Worm (Caenorhabditis elegans) whole organism, L3 larva: ENCODE results near the gene T26A5.2.

Source experiments
- R02D3.7 ChIP-seq: fragments of 150-350 bp; optimal IDR thresholded peaks from 2 replicates; lab custom pipeline; 2014; ENCODE audit warnings: missing biosample characterization, missing genetic modification characterization
- ZK546.5 ChIP-seq: sonication (generic microtip); optimal IDR thresholded peaks from 2 replicates; lab custom pipeline; 2017; ENCODE audit warnings: missing biosample characterization, missing genetic modification characterization
- aly-2 ChIP-seq: fragments of 150-350 bp; optimal IDR thresholded peaks from 2 replicates; lab custom pipeline; 2014; ENCODE audit warnings: missing biosample characterization, missing genetic modification characterization
- ama-1 ChIP-seq: fragments of 150-350 bp; optimal IDR thresholded peaks from 2 replicates; lab custom pipeline; 2018
- ceh-16 ChIP-seq: sonication (generic microtip); optimal IDR thresholded peaks from 2 replicates; lab custom pipeline; 2017; ENCODE audit warnings: missing biosample characterization, missing genetic modification characterization
- ceh-28 ChIP-seq: fragments of 150-350 bp; optimal IDR thresholded peaks from 2 replicates; lab custom pipeline; 2014; ENCODE audit warnings: missing biosample characterization, missing genetic modification reagents, missing genetic modification characterization
- ceh-82 ChIP-seq: fragments of 150-350 bp; optimal IDR thresholded peaks from 2 replicates; lab custom pipeline; 2014; ENCODE audit warnings: missing biosample characterization, missing genetic modification characterization
- ceh-9 ChIP-seq: sonication (generic microtip); optimal IDR thresholded peaks from 2 replicates; lab custom pipeline; 2018; ENCODE audit warnings: missing biosample characterization, missing genetic modification characterization
- daf-12 ChIP-seq: fragments of 150-350 bp; optimal IDR thresholded peaks from 2 replicates; lab custom pipeline; 2014; ENCODE audit warnings: missing biosample characterization, missing genetic modification reagents, missing genetic modification characterization
- egl-27 ChIP-seq: sonication (generic microtip); optimal IDR thresholded peaks from 4 replicates; lab custom pipeline; 2017; ENCODE audit warnings: missing biosample characterization, missing genetic modification reagents, missing genetic modification characterization
- egl-5 ChIP-seq: fragments of 150-350 bp; optimal IDR thresholded peaks from 2 replicates; lab custom pipeline; 2017; ENCODE audit warnings: missing biosample characterization, missing genetic modification reagents, missing genetic modification characterization, inconsistent platforms
- elt-1 ChIP-seq: fragments of 150-350 bp; optimal IDR thresholded peaks from 2 replicates; lab custom pipeline; 2014; ENCODE audit warnings: missing biosample characterization, missing genetic modification characterization
- elt-2 ChIP-seq: sonication (generic microtip); optimal IDR thresholded peaks from 2 replicates; lab custom pipeline; 2016; ENCODE audit warnings: missing genetic modification reagents, mild to moderate bottlenecking, missing genetic modification characterization, missing compliant biosample characterization
- elt-3 ChIP-seq, 3 experiments: fragments of 150-350 bp in 1 of 3; sonication (generic microtip) in 2 of 3; optimal IDR thresholded peaks; 2 replicates in 2 of 3; 4 replicates in 1 of 3; lab custom pipeline; 2014 to 2017; ENCODE audit warnings: missing biosample characterization in 3 of 3, missing genetic modification characterization in 3 of 3
- eor-1 ChIP-seq, 2 experiments: fragments of 150-350 bp; optimal IDR thresholded peaks; 2 replicates each; lab custom pipeline; 2014 to 2018; ENCODE audit warnings: missing biosample characterization in 2 of 2, missing genetic modification characterization in 2 of 2
- fkh-10 ChIP-seq: sonication (generic microtip); optimal IDR thresholded peaks from 2 replicates; lab custom pipeline; 2017; ENCODE audit warnings: missing biosample characterization, missing genetic modification reagents, missing genetic modification characterization
- fkh-2 ChIP-seq: fragments of 150-350 bp; optimal IDR thresholded peaks from 2 replicates; lab custom pipeline; 2014; ENCODE audit warnings: missing biosample characterization, missing genetic modification reagents, missing genetic modification characterization
- fos-1 ChIP-seq: fragments of 150-350 bp; optimal IDR thresholded peaks from 2 replicates; lab custom pipeline; 2014; ENCODE audit warnings: missing biosample characterization, missing genetic modification characterization
- hmg-11 ChIP-seq: sonication (generic microtip); optimal IDR thresholded peaks from 2 replicates; lab custom pipeline; 2016; ENCODE audit warnings: missing genetic modification characterization, missing compliant biosample characterization
- jun-1 ChIP-seq: fragments of 150-350 bp; optimal IDR thresholded peaks from 2 replicates; lab custom pipeline; 2014; ENCODE audit warnings: missing biosample characterization, missing genetic modification reagents, missing genetic modification characterization
- lin-15B ChIP-seq: fragments of 150-350 bp; optimal IDR thresholded peaks from 2 replicates; lab custom pipeline; 2014; ENCODE audit warnings: missing biosample characterization, missing genetic modification characterization
- lin-39 ChIP-seq: fragments of 150-350 bp; optimal IDR thresholded peaks from 2 replicates; lab custom pipeline; 2018; ENCODE audit warnings: missing biosample characterization, missing genetic modification reagents, missing genetic modification characterization
- lsy-12 ChIP-seq: sonication (generic microtip); optimal IDR thresholded peaks from 2 replicates; lab custom pipeline; 2016; ENCODE audit warnings: mild to moderate bottlenecking, missing genetic modification characterization, missing compliant biosample characterization
- mdl-1 ChIP-seq: fragments of 150-350 bp; optimal IDR thresholded peaks from 2 replicates; lab custom pipeline; 2014; ENCODE audit warnings: missing biosample characterization, missing genetic modification characterization
- mml-1 ChIP-seq: fragments of 150-350 bp; sonication (generic microtip); optimal IDR thresholded peaks from 3 replicates; lab custom pipeline; 2014; ENCODE audit warnings: missing biosample characterization, missing genetic modification characterization
- nfya-1 ChIP-seq: sonication (generic microtip); optimal IDR thresholded peaks from 2 replicates; lab custom pipeline; 2017; ENCODE audit warnings: missing genetic modification characterization, mild to moderate bottlenecking, missing compliant biosample characterization, antibody characterized with exemption, moderate library complexity; ENCODE audit not compliant: insufficient read depth
- nhr-11 ChIP-seq: fragments of 150-350 bp; optimal IDR thresholded peaks from 2 replicates; lab custom pipeline; 2014; ENCODE audit warnings: missing biosample characterization, missing genetic modification characterization
- nhr-12 ChIP-seq: fragments of 150-350 bp; optimal IDR thresholded peaks from 2 replicates; lab custom pipeline; 2014; ENCODE audit warnings: missing biosample characterization, missing genetic modification characterization
- nhr-23 ChIP-seq: fragments of 150-350 bp; optimal IDR thresholded peaks from 2 replicates; lab custom pipeline; 2014; ENCODE audit warnings: missing biosample characterization, missing genetic modification reagents, missing genetic modification characterization
- nhr-237 ChIP-seq: fragments of 150-350 bp; optimal IDR thresholded peaks from 2 replicates; lab custom pipeline; 2014; ENCODE audit warnings: missing biosample characterization, missing genetic modification characterization
- nhr-25 ChIP-seq: sonication (generic microtip); optimal IDR thresholded peaks from 2 replicates; lab custom pipeline; 2017; ENCODE audit warnings: missing biosample characterization, missing genetic modification characterization
- nhr-28 ChIP-seq: fragments of 150-350 bp; optimal IDR thresholded peaks from 2 replicates; lab custom pipeline; 2014; ENCODE audit warnings: missing biosample characterization, missing genetic modification characterization
- nhr-43 ChIP-seq: sonication (generic microtip); optimal IDR thresholded peaks from 2 replicates; lab custom pipeline; 2016; ENCODE audit warnings: mild to moderate bottlenecking, missing genetic modification characterization, missing compliant biosample characterization; ENCODE audit not compliant: poor library complexity, severe bottlenecking
- nhr-67 ChIP-seq: fragments of 150-350 bp; optimal IDR thresholded peaks from 2 replicates; lab custom pipeline; 2014; ENCODE audit warnings: missing biosample characterization, missing genetic modification characterization
- nhr-76 ChIP-seq: fragments of 150-350 bp; sonication (generic microtip); optimal IDR thresholded peaks from 5 replicates; lab custom pipeline; 2014; ENCODE audit warnings: missing biosample characterization, missing genetic modification characterization
- nhr-77 ChIP-seq: fragments of 150-350 bp; optimal IDR thresholded peaks from 2 replicates; lab custom pipeline; 2014; ENCODE audit warnings: missing biosample characterization, missing genetic modification characterization
- pha-4 ChIP-seq: fragments of 150-350 bp; optimal IDR thresholded peaks from 2 replicates; lab custom pipeline; 2014; ENCODE audit warnings: missing biosample characterization, missing genetic modification reagents, missing genetic modification characterization
- pqm-1 ChIP-seq: fragments of 150-350 bp; optimal IDR thresholded peaks from 2 replicates; lab custom pipeline; 2017; ENCODE audit warnings: missing biosample characterization, missing genetic modification characterization, inconsistent platforms
- sea-2 ChIP-seq: fragments of 150-350 bp; sonication (generic microtip); optimal IDR thresholded peaks from 4 replicates; lab custom pipeline; 2014; ENCODE audit warnings: missing biosample characterization, missing genetic modification reagents, missing genetic modification characterization
- skn-1 ChIP-seq: fragments of 150-350 bp; optimal IDR thresholded peaks from 2 replicates; lab custom pipeline; 2014; ENCODE audit warnings: missing biosample characterization, missing genetic modification characterization
- snpc-4 ChIP-seq: fragments of 150-350 bp; optimal IDR thresholded peaks from 2 replicates; lab custom pipeline; 2014; ENCODE audit warnings: missing biosample characterization, missing genetic modification characterization
- tbx-2 ChIP-seq: sonication (generic microtip); optimal IDR thresholded peaks from 2 replicates; lab custom pipeline; 2016; ENCODE audit warnings: mild to moderate bottlenecking, missing genetic modification characterization, missing compliant biosample characterization
- unc-39 ChIP-seq: sonication (generic microtip); optimal IDR thresholded peaks from 4 replicates; lab custom pipeline; 2017; ENCODE audit warnings: missing biosample characterization, missing genetic modification characterization
- unc-62 ChIP-seq: fragments of 150-350 bp; sonication (generic microtip); optimal IDR thresholded peaks from 4 replicates; lab custom pipeline; 2014; ENCODE audit warnings: missing biosample characterization, missing genetic modification reagents, missing genetic modification characterization
- zag-1 ChIP-seq: fragments of 150-350 bp; optimal IDR thresholded peaks from 2 replicates; lab custom pipeline; 2014; ENCODE audit warnings: missing biosample characterization, missing genetic modification characterization
- ztf-11 ChIP-seq: fragments of 150-350 bp; optimal IDR thresholded peaks from 2 replicates; lab custom pipeline; 2014; ENCODE audit warnings: missing biosample characterization, missing genetic modification characterization
- ztf-4 ChIP-seq: fragments of 150-350 bp; optimal IDR thresholded peaks from 2 replicates; lab custom pipeline; 2014; ENCODE audit warnings: missing biosample characterization, missing genetic modification characterization

T26A5.2 gene

DNA sequence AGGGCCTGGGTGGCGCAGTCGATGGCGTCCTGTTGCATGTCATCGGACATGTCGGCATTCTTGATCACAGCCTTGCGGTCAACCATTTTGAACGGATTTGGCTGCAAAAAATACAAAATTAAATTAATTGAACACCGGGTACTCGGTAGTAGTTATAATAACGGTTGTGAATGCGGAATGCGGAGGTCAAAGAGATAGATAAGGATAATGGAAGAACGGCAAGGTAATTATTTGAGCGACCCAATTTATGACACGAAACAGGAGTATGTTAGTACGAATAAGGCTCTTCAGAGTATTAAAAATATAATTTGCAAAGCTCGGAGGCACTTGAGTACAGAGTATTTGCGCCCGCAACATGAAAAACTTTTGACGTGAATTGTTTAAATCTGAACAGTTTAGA is 3.4 kb upstream of the T26A5.2 start, which contains the start of gene dlc-1:
Gene dlc-1 (minus strand): TSS at position 101 of the 400 bp plus-strand sequence.
- TF ChIP-seq sea-2 (GFP tag; lab: Kevin White, UChicago) (no peak), lsy-12 (tag; lab: Kevin White, UChicago) (no peak), nhr-43 (tag; lab: Kevin White, UChicago) (no peak), nhr-67 (tag; lab: Kevin White, UChicago) (no peak), elt-2 (tag; lab: Kevin White, UChicago) (no peak), ceh-16 (no peak), egl-27 (tag; lab: Kevin White, UChicago) (no peak), nhr-12 (tag; lab: Kevin White, UChicago) (no peak), hmg-11 (no peak), elt-1 (no peak), tbx-2 (no peak), elt-3 (tag; optimal IDR thresholded peaks at IDR 0.05; lab: Kevin White, UChicago) (no peak), ceh-28 (tag; lab: Kevin White, UChicago) (no peak), lin-39 (no peak), ztf-4 (tag; lab: Kevin White, UChicago) (no peak), ceh-82 (tag; lab: Kevin White, UChicago) (no peak), nhr-237 (no peak)

DNA sequence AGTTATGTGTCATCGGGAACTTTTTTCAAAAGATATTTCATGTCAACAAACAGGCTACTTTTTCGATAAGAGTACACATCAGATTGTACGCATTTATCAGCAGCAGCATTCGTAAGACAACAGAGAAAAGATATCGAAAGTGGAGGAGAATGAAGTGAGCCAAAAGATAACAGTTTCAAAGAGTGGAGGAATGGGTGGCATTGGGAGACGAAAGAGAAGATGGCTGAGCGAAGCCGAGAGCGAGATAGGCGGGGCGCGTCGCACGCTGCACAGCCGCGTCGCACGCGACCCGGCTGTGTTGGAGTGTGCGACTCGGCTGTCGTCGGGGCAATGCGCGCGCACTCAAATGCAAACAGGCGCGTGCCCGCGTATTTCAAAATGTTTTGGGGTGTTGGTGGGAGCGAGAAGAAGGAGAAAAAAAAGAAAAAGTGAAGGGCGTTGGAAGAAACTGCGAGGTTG is 3.0 kb upstream of the T26A5.2 start:
- TF ChIP-seq fkh-10 (no peak), ZK546.5 (tag; lab: Kevin White, UChicago) (no peak), hmg-11 (no peak), R02D3.7 (tag; lab: Kevin White, UChicago) (peak; percentile 50), nhr-11 (tag; lab: Kevin White, UChicago) (peak; percentile 44), ztf-4 (tag; lab: Kevin White, UChicago) (no peak), unc-62 (GFP tag; lab: Kevin White, UChicago) (no peak), elt-2 (tag; lab: Kevin White, UChicago) (peak; percentile 99), lsy-12 (tag; lab: Kevin White, UChicago) (peak; percentile 93), zag-1 (tag; lab: Kevin White, UChicago) (no peak), aly-2 (no peak), tbx-2 (peak; percentile 62), nhr-67 (tag; lab: Kevin White, UChicago) (no peak), egl-27 (tag; lab: Kevin White, UChicago) (peak; percentile 43), daf-12 (tag; lab: Kevin White, UChicago) (no peak), ztf-11 (tag; lab: Kevin White, UChicago) (no peak), nhr-77 (tag; lab: Kevin White, UChicago) (peak; percentile 71), fos-1 (tag; lab: Kevin White, UChicago) (peak; percentile 33), nhr-25 (tag; lab: Kevin White, UChicago) (peak; percentile 92), ceh-28 (tag; lab: Kevin White, UChicago) (peak; percentile 72), nhr-43 (tag; lab: Kevin White, UChicago) (peak; percentile 74), nhr-12 (tag; lab: Kevin White, UChicago) (no peak), nhr-76 (tag; lab: Kevin White, UChicago) (no peak), nfya-1 (tag; lab: Kevin White, UChicago) (peak; percentile 97), mdl-1 (tag; lab: Kevin White, UChicago) (peak; percentile 60), ceh-9 (tag; lab: Kevin White, UChicago) (no peak), elt-3 (tag; optimal IDR thresholded peaks at IDR 0.05; lab: Kevin White, UChicago) (peak in 2 of 3 experiments; percentile 8 to 36), eor-1 (tag; optimal IDR thresholded peaks at IDR 0.05; lab: Kevin White, UChicago) (no peak), ama-1 (peak; percentile 50), sea-2 (GFP tag; lab: Kevin White, UChicago) (no peak), lin-39 (peak; percentile 97), ceh-82 (tag; lab: Kevin White, UChicago) (no peak), nhr-237 (no peak), mml-1 (tag; lab: Kevin White, UChicago) (no peak), pha-4 (peak; percentile 86), elt-1 (peak; percentile 25), egl-5 (no peak), ceh-16 (no peak), pqm-1 (peak; percentile 94), skn-1 (tag; lab: Kevin White, UChicago) (no peak), unc-39 (no peak), fkh-2 (tag; lab: Kevin White, UChicago) (no peak), nhr-23 (tag; lab: Kevin White, UChicago) (peak; percentile 75), nhr-28 (no peak), snpc-4 (tag; lab: Kevin White, UChicago) (peak; percentile 49), jun-1 (tag; lab: Kevin White, UChicago) (peak; percentile 92), lin-15B (tag; lab: Kevin White, UChicago) (peak; percentile 84)
- TF ChIP-seq, all 47 proteins: peak for 23
